Fruit fly (Drosophila melanogaster) whole organism, adult: ENCODE data around the gene Vm26Ab.
A peak's percentile ranks its signal among the peaks of the same experiment; 100 is the strongest.

ENCODE experiments used
- CG11617 ChIP-seq: fragments of 200-800 bp; sonication (Bioruptor generic); optimal IDR thresholded peaks from 2 replicates; lab custom pipeline; 2017; ENCODE audit warnings: mild to moderate bottlenecking, missing biosample characterization, missing genetic modification reagents, missing genetic modification characterization
- CG12768 ChIP-seq: fragments of 200-800 bp; sonication (Bioruptor generic); optimal IDR thresholded peaks from 2 replicates; lab custom pipeline; 2017; ENCODE audit warnings: missing biosample characterization, missing genetic modification characterization, mild to moderate bottlenecking, moderate library complexity, missing genetic modification reagents
- CG14711 ChIP-seq: fragments of 200-800 bp; sonication (Bioruptor generic); optimal IDR thresholded peaks from 2 replicates; lab custom pipeline; 2018; ENCODE audit warnings: missing biosample characterization, mild to moderate bottlenecking, missing genetic modification characterization, moderate library complexity
- CG1620 ChIP-seq: fragments of 200-800 bp; sonication (Bioruptor generic); optimal IDR thresholded peaks from 2 replicates; lab custom pipeline; 2016; ENCODE audit warnings: missing biosample characterization, missing genetic modification characterization
- CG33017 ChIP-seq: fragments of 200-800 bp; sonication (Bioruptor generic); optimal IDR thresholded peaks from 2 replicates; lab custom pipeline; 2018; ENCODE audit warnings: missing biosample characterization, mild to moderate bottlenecking, missing genetic modification characterization, moderate library complexity
- CG5204 ChIP-seq: fragments of 200-800 bp; sonication (Bioruptor generic); optimal IDR thresholded peaks from 2 replicates; lab custom pipeline; 2016; ENCODE audit warnings: missing biosample characterization, missing genetic modification characterization
- CG7045 ChIP-seq: fragments of 200-800 bp; sonication (Bioruptor generic); optimal IDR thresholded peaks from 2 replicates; lab custom pipeline; 2017; ENCODE audit warnings: missing biosample characterization, mild to moderate bottlenecking, missing genetic modification characterization
- CG7101 ChIP-seq: fragments of 200-800 bp; sonication (Bioruptor generic); optimal IDR thresholded peaks from 2 replicates; lab custom pipeline; 2018; ENCODE audit warnings: missing biosample characterization, mild to moderate bottlenecking, missing genetic modification characterization, moderate library complexity
- Clk ChIP-seq: fragments of 200-800 bp; sonication (Bioruptor generic); optimal IDR thresholded peaks from 2 replicates; lab custom pipeline; 2017; ENCODE audit warnings: missing biosample characterization, missing genetic modification characterization
- Crg-1 ChIP-seq: fragments of 200-800 bp; sonication (Bioruptor generic); optimal IDR thresholded peaks from 2 replicates; lab custom pipeline; 2016; ENCODE audit warnings: missing biosample characterization, missing genetic modification characterization
- Hr96 ChIP-seq: fragments of 200-800 bp; sonication (Bioruptor generic); optimal IDR thresholded peaks from 2 replicates; lab custom pipeline; 2016; ENCODE audit warnings: missing biosample characterization, missing genetic modification characterization
- Mnt ChIP-seq: fragments of 200-800 bp; sonication (Bioruptor generic); optimal IDR thresholded peaks from 2 replicates; lab custom pipeline; 2016; ENCODE audit warnings: missing biosample characterization, mild to moderate bottlenecking, missing genetic modification characterization
- bab1 ChIP-seq: fragments of 200-800 bp; sonication (Bioruptor generic); optimal IDR thresholded peaks from 3 replicates; lab custom pipeline; 2019; ENCODE audit warnings: missing biosample characterization, mild to moderate bottlenecking, missing genetic modification characterization, moderate library complexity
- cic ChIP-seq: fragments of 200-800 bp; sonication (Bioruptor generic); optimal IDR thresholded peaks from 2 replicates; lab custom pipeline; 2017; ENCODE audit warnings: missing biosample characterization, mild to moderate bottlenecking, missing genetic modification characterization, moderate library complexity
- cnc ChIP-seq, 2 experiments: fragments of >200 bp; optimal IDR thresholded peaks; 2 replicates each; lab custom pipeline; 2017
- kay ChIP-seq: fragments of 200-800 bp; sonication (Bioruptor generic); peaks from one replicate; lab custom pipeline; 2016; ENCODE audit warnings: missing biosample characterization, missing genetic modification characterization, borderline replicate concordance
- ovo ChIP-seq: fragments of 200-800 bp; sonication (Bioruptor generic); optimal IDR thresholded peaks from 2 replicates; lab custom pipeline; 2016; ENCODE audit warnings: missing biosample characterization, missing genetic modification characterization
- pad ChIP-seq: fragments of 200-800 bp; sonication (Bioruptor generic); optimal IDR thresholded peaks from 3 replicates; lab custom pipeline; 2017; ENCODE audit warnings: missing biosample characterization, missing genetic modification characterization, mild to moderate bottlenecking, moderate library complexity, missing genetic modification reagents
- tj ChIP-seq: fragments of 200-800 bp; sonication (Bioruptor generic); optimal IDR thresholded peaks from 3 replicates; lab custom pipeline; 2017; ENCODE audit warnings: missing biosample characterization, mild to moderate bottlenecking, missing genetic modification characterization, moderate library complexity
- toe ChIP-seq: fragments of 200-800 bp; sonication (Bioruptor generic); optimal IDR thresholded peaks from 2 replicates; lab custom pipeline; 2016; ENCODE audit warnings: missing biosample characterization, missing genetic modification characterization

Vm26Ab gene

dm6 chr2L:5981433-5982333 lies 24.9 kb downstream of the Vm26Ab start, which contains the start of gene eIF4A:
TSS of gene eIF4A (plus strand) at chr2L:5981764.
- no peak for TF ChIP-seq CG7045 (GFP tag; lab: Kevin White, UChicago)
- TF ChIP-seq Mnt (GFP tag; lab: Kevin White, UChicago): peak; percentile 97
- no peak for TF ChIP-seq CG5204
- TF ChIP-seq cic: no peak
- no peak for TF ChIP-seq Crg-1 (GFP tag; lab: Kevin White, UChicago)
- no peak for TF ChIP-seq toe (GFP tag; lab: Kevin White, UChicago)
- no peak for TF ChIP-seq CG1620 (GFP tag; lab: Kevin White, UChicago)
- TF ChIP-seq ovo (GFP tag; lab: Kevin White, UChicago): peak; percentile 18
- peak; percentile 34 for TF ChIP-seq CG7101 (tag; lab: Kevin White, UChicago)
- no peak for TF ChIP-seq CG11617
- peak; percentile 2 for TF ChIP-seq CG33017 (tag; lab: Kevin White, UChicago)
- TF ChIP-seq Clk (GFP tag; lab: Kevin White, UChicago): no peak
- peak; percentile 43 for TF ChIP-seq kay (GFP tag; lab: Kevin White, UChicago)
- peak; percentile 20 for TF ChIP-seq Hr96
- TF ChIP-seq CG12768 (GFP tag; lab: Kevin White, UChicago): peak; percentile 95
- TF ChIP-seq CG14711: no peak
- TF ChIP-seq cnc (optimal IDR thresholded peaks at IDR 0.05; lab: Kevin White, UChicago): no peak
- no peak for TF ChIP-seq pad
- peak; percentile 27 for TF ChIP-seq bab1 (GFP tag; lab: Kevin White, UChicago)
- no peak for TF ChIP-seq tj (GFP tag; lab: Kevin White, UChicago)

DNA sequence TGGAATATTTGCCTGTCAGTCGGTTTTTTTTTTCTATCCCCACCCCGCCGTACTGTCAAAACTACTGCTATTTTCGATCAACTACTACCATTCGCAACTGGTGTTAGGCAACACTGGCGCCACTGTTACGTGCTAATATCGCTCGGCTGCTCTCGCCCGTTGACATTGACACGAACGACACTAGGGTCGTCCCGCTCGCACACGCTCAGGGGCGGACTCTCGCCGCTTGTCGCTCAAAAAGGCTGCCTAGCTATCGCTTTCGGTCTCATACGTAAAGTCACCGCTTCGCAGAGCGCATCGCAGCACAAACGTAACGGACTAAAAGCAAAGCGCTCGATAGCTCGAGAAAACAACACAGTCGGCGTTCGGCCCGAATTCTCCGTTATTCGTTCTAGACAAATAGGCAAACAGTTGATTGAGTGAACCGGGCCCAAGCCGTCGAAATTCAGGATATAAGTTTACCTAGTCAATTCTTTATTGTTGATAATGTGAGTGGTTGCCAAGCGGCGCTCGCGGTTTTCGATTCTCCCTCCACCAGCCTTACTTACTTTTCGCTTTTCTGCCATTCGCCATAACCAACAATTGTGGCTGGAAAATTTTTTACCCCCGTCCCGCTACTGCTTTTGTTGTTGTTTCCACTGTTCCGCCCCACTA lies 25.7 kb downstream of the Vm26Ab start:
- TF ChIP-seq kay (GFP tag; lab: Kevin White, UChicago) (no peak), Hr96 (peak; percentile 82), cic (peak; percentile 80), CG12768 (GFP tag; lab: Kevin White, UChicago) (no peak), ovo (GFP tag; lab: Kevin White, UChicago) (peak; percentile 85), cnc (optimal IDR thresholded peaks at IDR 0.05; lab: Kevin White, UChicago) (no peak), CG5204 (peak; percentile 60), Clk (GFP tag; lab: Kevin White, UChicago) (peak; percentile 64), CG14711 (peak; percentile 38), Mnt (GFP tag; lab: Kevin White, UChicago) (peak; percentile 52), pad (peak; percentile 93), toe (GFP tag; lab: Kevin White, UChicago) (peak; percentile 36), Crg-1 (GFP tag; lab: Kevin White, UChicago) (peak; percentile 76), tj (GFP tag; lab: Kevin White, UChicago) (peak; percentile 9), CG7045 (GFP tag; lab: Kevin White, UChicago) (peak; percentile 40), bab1 (GFP tag; lab: Kevin White, UChicago) (peak; percentile 40), CG7101 (tag; lab: Kevin White, UChicago) (peak; percentile 57), CG1620 (GFP tag; lab: Kevin White, UChicago) (peak; percentile 87), CG33017 (tag; lab: Kevin White, UChicago) (no peak), CG11617 (peak; percentile 46)

DNA sequence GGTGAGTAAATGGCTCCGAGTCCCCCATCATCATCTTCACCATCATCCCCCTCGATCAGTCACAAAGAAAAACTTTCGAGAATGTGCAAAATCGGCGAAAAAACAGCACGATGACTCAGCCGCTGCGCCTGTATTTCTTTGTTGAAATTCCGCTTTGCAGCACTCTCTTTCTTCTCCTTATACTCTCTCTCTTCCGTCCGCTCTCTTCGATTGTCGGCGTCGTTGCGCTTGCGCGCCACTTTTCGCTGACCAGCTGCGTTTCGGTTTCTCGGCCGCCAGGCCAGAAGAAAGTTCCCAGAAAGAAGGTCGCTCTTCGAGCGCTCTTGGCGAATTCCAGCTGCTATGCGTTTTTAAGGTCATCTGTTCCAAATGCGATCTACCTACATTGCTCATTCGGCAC lies 26.4 kb downstream of the Vm26Ab start:
- TF ChIP-seq tj (GFP tag; lab: Kevin White, UChicago) (peak; percentile 87), kay (GFP tag; lab: Kevin White, UChicago) (no peak)

DNA sequence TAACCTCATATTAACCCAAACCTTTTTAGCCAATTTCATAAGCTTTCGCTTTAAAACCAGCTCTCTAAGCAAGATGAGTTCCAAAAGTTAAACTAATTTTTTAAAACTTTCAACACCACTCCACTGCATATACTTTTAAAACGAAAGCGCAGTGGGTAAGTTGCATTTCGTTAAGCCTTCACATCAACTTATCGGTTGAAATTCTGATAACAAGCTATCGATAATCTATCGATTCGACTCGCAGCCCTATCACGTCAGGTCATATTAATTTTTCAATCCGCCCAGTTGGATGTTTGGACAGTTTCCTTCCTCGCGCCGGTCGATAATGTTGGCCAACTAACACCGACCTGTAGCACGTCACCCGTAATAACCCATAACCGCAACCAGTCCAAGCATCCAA lies 29.3 kb downstream of the Vm26Ab start, which contains the start of gene ifc:
Gene ifc, plus strand, starts transcription at position 255 of the 400 bp plus-strand sequence.
- TF ChIP-seq tj (GFP tag; lab: Kevin White, UChicago) (peak; percentile 20), bab1 (GFP tag; lab: Kevin White, UChicago) (peak; percentile 61), Mnt (GFP tag; lab: Kevin White, UChicago) (peak; percentile 45), cic (peak; percentile 17), CG1620 (GFP tag; lab: Kevin White, UChicago) (peak; percentile 57), CG5204 (no peak), CG11617 (peak; percentile 26), Hr96 (peak; percentile 36), Clk (GFP tag; lab: Kevin White, UChicago) (peak; percentile 35), CG14711 (peak; percentile 24), kay (GFP tag; lab: Kevin White, UChicago) (no peak), CG7045 (GFP tag; lab: Kevin White, UChicago) (no peak), CG12768 (GFP tag; lab: Kevin White, UChicago) (peak; percentile 3), Crg-1 (GFP tag; lab: Kevin White, UChicago) (no peak), CG7101 (tag; lab: Kevin White, UChicago) (peak; percentile 50)

- TF ChIP-seq Crg-1 (GFP tag; lab: Kevin White, UChicago): no peak
- peak; percentile 18 for TF ChIP-seq CG12768 (GFP tag; lab: Kevin White, UChicago)
- no peak for TF ChIP-seq CG11617
- TF ChIP-seq Clk (GFP tag; lab: Kevin White, UChicago): no peak
- no peak for TF ChIP-seq CG7045 (GFP tag; lab: Kevin White, UChicago)
- peak; percentile 25 for TF ChIP-seq bab1 (GFP tag; lab: Kevin White, UChicago)
- no peak for TF ChIP-seq CG1620 (GFP tag; lab: Kevin White, UChicago)
- TF ChIP-seq Hr96: no peak
- peak; percentile 86 for TF ChIP-seq cic
- no peak for TF ChIP-seq CG14711
- TF ChIP-seq tj (GFP tag; lab: Kevin White, UChicago): no peak
- no peak for TF ChIP-seq kay (GFP tag; lab: Kevin White, UChicago)
Observed at dm6 chr2L:5986940-5987339, 30.1 kb downstream of the Vm26Ab start.
